Worm (Caenorhabditis elegans): ENCODE measurements around the gene rnh-2.
A peak's percentile ranks its signal among the peaks of the same experiment; 100 is the strongest.

rnh-2 gene

DNA sequence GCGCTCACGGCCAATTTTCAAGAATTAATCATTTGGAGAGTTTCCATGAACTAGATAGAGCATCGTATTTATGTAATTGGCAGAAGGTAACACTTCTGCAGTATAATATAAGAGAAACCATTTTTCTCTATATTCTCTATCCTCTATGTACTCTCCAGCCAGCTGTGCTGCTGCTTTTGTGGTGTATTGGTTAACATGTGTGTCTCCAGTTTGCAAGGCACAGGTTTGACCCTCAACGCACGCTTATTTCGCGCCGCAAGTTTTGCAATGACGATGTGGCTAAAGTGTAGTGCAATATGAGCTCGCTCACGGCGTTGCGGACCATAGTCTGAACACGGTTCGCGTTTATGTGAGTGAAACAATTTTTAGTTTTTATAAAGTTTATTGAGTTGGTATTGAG, 30.0 kb downstream of the rnh-2 start (continued):
- TF ChIP-seq F57A8.1 (GFP tag; optimal IDR thresholded peaks at IDR 0.05) (peak; percentile 98), dpl-1 (GFP tag; optimal IDR thresholded peaks at IDR 0.05) (peak; percentile 29), zfh-2 (GFP tag; conservative IDR thresholded peaks at IDR 0.05) (no peak), athp-1 (tag; optimal IDR thresholded peaks at IDR 0.05) (no peak), sptf-2 (GFP tag; optimal IDR thresholded peaks at IDR 0.05) (peak; percentile 97), madf-3 (GFP tag; IDR thresholded peaks at IDR 0.05) (no peak; the same call in 1 of the 2 replicates), akir-1 (GFP tag; optimal IDR thresholded peaks at IDR 0.05) (no peak), B0336.3 (GFP tag; IDR thresholded peaks at IDR 0.05) (no peak), snpc-4 (GFP tag; optimal IDR thresholded peaks at IDR 0.05) (no peak), snpc-4 (tag; optimal IDR thresholded peaks at IDR 0.05) (peak in 1 of 4 experiments; percentile 73), Y56A3A.18 (GFP tag; IDR thresholded peaks at IDR 0.05) (peak; percentile 91), attf-5 (GFP tag; optimal IDR thresholded peaks at IDR 0.05) (no peak), F23B12.7 (tag; optimal IDR thresholded peaks at IDR 0.05; ENCODE audit: insufficient read depth) (peak; percentile 88), ztf-6 (GFP tag; IDR thresholded peaks at IDR 0.05) (0 out of 2 replicates have a peak, but pooled peaks have one; percentile 50), ztf-22 (GFP tag; optimal IDR thresholded peaks at IDR 0.05) (peak; percentile 77), ztf-28 (GFP tag; IDR thresholded peaks at IDR 0.05) (no peak), B0019.2 (GFP tag; conservative IDR thresholded peaks at IDR 0.05) (no peak), madf-8 (GFP tag; conservative IDR thresholded peaks at IDR 0.05) (no peak), mes-4 (tag; optimal IDR thresholded peaks at IDR 0.05) (peak; percentile 89), nhr-90 (tag; optimal IDR thresholded peaks at IDR 0.05) (peak; percentile 93), F52B5.7 (tag; optimal IDR thresholded peaks at IDR 0.05) (no peak), die-1 (tag; optimal IDR thresholded peaks at IDR 0.05) (peak; percentile 96), hlh-26 (GFP tag; conservative IDR thresholded peaks at IDR 0.05) (no peak), cebp-2 (GFP tag; IDR thresholded peaks at IDR 0.05) (peak; percentile 98), lir-1 (GFP tag; conservative IDR thresholded peaks at IDR 0.05) (0 out of 2 replicates have a peak, but pooled peaks have one; percentile 44), F22D6.2 (tag; optimal IDR thresholded peaks at IDR 0.05) (no peak), madf-10 (tag; optimal IDR thresholded peaks at IDR 0.05) (peak; percentile 60), tbx-9 (tag; optimal IDR thresholded peaks at IDR 0.05; ENCODE audit: borderline replicate concordance) (peak; percentile 21), repo-1 (tag; optimal IDR thresholded peaks at IDR 0.05) (peak; percentile 85), F33H1.4 (GFP tag; IDR thresholded peaks at IDR 0.05) (peak; percentile 36; the same call in 1 of the 2 replicates), B0035.1 (tag; optimal IDR thresholded peaks at IDR 0.05) (peak; percentile 51), nhr-80 (tag; optimal IDR thresholded peaks at IDR 0.05) (peak; percentile 64), ceh-79 (tag; optimal IDR thresholded peaks at IDR 0.05) (peak; percentile 32), nfya-2 (GFP tag; IDR thresholded peaks at IDR 0.05) (0 out of 2 replicates have a peak, but pooled peaks have one; percentile 35), nhr-120 (GFP tag; IDR thresholded peaks at IDR 0.05) (0 out of 2 replicates have a peak, but pooled peaks have one; percentile 69), F55B11.4 (tag; optimal IDR thresholded peaks at IDR 0.05; ENCODE audit: borderline replicate concordance, insufficient read depth) (no peak), ztf-25 (GFP tag; IDR thresholded peaks at IDR 0.05) (peak; percentile 71; the same call in 1 of the 2 replicates), mcd-1 (GFP tag; IDR thresholded peaks at IDR 0.05) (peak; percentile 72; the same call in 1 of the 2 replicates), C17E4.6 (GFP tag; IDR thresholded peaks at IDR 0.05) (no peak), bed-1 (GFP tag; IDR thresholded peaks at IDR 0.05) (no peak), rec-8 (tag; optimal IDR thresholded peaks at IDR 0.05) (peak; percentile 48 to 93), ceh-91 (GFP tag; IDR thresholded peaks at IDR 0.05) (peak; percentile 48; the same call in 1 of the 2 replicates), aptf-2 (GFP tag; conservative IDR thresholded peaks at IDR 0.05) (no peak), him-1 (tag; optimal IDR thresholded peaks at IDR 0.05) (peak; percentile 82), atf-7 (tag; optimal IDR thresholded peaks at IDR 0.05) (peak; percentile 84), madf-6 (GFP tag; IDR thresholded peaks at IDR 0.05) (no peak), ceh-40 (GFP tag; IDR thresholded peaks at IDR 0.05) (peak; percentile 92), egl-18 (GFP tag; IDR thresholded peaks at IDR 0.05) (peak; percentile 87), bed-2 (GFP tag; IDR thresholded peaks at IDR 0.05) (no peak)
